Fruit fly (Drosophila melanogaster): ENCODE measurements around the gene Tango4.

The Tango4 gene

DNA sequence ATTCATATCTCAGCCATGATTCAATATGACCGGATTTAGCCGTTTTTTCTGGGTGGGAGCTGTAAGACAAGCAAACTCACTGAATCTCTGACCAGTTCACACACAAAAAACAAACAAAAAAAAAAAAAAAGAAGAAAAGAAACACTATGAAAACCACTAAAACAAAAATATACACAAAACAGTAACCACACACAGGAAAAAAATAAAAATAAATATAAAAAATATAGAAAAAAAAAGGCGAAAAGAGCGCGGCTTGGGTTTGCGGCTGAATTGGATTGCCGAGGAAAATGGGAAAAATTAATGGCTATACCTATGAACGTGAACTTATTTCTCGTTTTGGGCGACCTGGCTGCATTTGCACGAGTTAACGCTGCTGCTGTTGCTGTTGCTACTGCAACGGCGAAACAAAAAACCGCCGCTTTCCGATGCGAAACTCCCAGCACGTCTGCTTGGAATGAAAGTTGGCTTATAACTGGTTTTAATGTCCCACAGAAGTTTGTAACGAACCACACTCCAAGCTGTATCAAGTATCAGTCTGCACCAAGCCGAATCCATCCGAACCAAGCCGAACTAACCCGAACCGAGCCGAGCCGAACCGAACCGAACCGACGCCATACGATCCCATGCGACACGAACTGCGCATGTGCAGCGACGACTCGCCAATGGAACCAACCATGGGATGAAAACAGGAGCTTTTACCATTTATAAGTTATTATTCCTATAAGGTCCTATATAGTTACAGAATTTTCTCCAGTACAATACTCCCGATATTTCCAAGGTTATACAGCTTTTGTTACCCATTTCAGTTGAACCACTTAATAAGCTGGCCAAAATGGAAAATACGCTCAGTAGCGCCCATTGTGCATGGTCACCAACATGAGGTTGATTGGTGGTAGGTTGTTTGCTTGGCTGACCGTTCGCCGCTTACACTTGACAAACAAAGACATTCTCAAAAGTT is 17.2 kb upstream of the Tango4 start, which contains the start of gene fw (continued):
- no peak for TF ChIP-seq CG12104 (GFP tag; optimal IDR thresholded peaks at IDR 0.05)
- TF ChIP-seq croc (GFP tag; conservative IDR thresholded peaks at IDR 0.05), result no peak
- no peak for TF ChIP-seq maf-S (GFP tag; optimal IDR thresholded peaks at IDR 0.05)
- TF ChIP-seq Myb (GFP tag; optimal IDR thresholded peaks at IDR 0.05), result no peak

DNA sequence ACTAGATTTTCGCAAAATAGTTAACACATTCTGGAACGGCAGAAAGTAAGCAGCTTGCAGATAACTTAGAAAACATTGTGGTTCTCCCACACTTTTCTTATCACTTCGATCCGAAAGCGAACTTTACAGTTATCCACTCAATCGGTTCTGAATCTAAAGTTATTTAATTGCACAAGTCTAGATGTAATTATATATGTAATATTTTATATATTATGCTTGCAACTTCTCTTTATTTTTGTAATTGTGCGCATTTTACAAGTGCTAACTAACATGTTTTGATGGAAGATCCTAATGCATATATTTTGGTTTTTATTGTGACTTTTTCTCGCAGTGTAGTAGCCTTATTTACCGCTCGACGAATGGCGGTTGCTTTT is 16.5 kb upstream of the Tango4 start:
- TF ChIP-seq Hsf (GFP tag; optimal IDR thresholded peaks at IDR 0.05), result no peak
- no peak for TF ChIP-seq en (GFP tag; optimal IDR thresholded peaks at IDR 0.05)
- 0 out of 3 replicates have a peak, but pooled peaks have one; percentile 6 for TF ChIP-seq tgo (GFP tag; IDR thresholded peaks at IDR 0.05)
- TF ChIP-seq Sox100B (GFP tag; optimal IDR thresholded peaks at IDR 0.05), result peak; percentile 76
- no peak for TF ChIP-seq ase (GFP tag; IDR thresholded peaks at IDR 0.05)
- no peak for TF ChIP-seq Med (GFP tag)
- no peak for TF ChIP-seq repo (GFP tag; optimal IDR thresholded peaks at IDR 0.05)
- no peak for TF ChIP-seq CG7745 (tag; optimal IDR thresholded peaks at IDR 0.05)
- TF ChIP-seq CG11504 (tag; optimal IDR thresholded peaks at IDR 0.05), result peak; percentile 68
- no peak for TF ChIP-seq az2 (GFP tag; optimal IDR thresholded peaks at IDR 0.05)
- no peak for TF ChIP-seq CG2116 (GFP tag; optimal IDR thresholded peaks at IDR 0.05)
- TF ChIP-seq CG13296 (GFP tag; optimal IDR thresholded peaks at IDR 0.05), result peak; percentile 11
- no peak for TF ChIP-seq seq (GFP tag; IDR thresholded peaks at IDR 0.05)
- TF ChIP-seq CG8924 (tag; optimal IDR thresholded peaks at IDR 0.05), result peak; percentile 26
- no peak for TF ChIP-seq z (GFP tag; IDR thresholded peaks at IDR 0.05)
- no peak for TF ChIP-seq D (optimal IDR thresholded peaks at IDR 0.05)
- peak; percentile 10 for TF ChIP-seq D (GFP tag; optimal IDR thresholded peaks at IDR 0.05)
- TF ChIP-seq CG7372 (GFP tag; IDR thresholded peaks at IDR 0.05), result no peak
- no peak for TF ChIP-seq corto (GFP tag; optimal IDR thresholded peaks at IDR 0.05)
- TF ChIP-seq CG1647 (GFP tag; optimal IDR thresholded peaks at IDR 0.05), result no peak
- peak; percentile 15 for TF ChIP-seq Xbp1 (GFP tag; optimal IDR thresholded peaks at IDR 0.05)
- TF ChIP-seq B-H1 (GFP tag; IDR thresholded peaks at IDR 0.05), result 0 out of 3 replicates have a peak, but pooled peaks have one; percentile 8
- TF ChIP-seq tup (GFP tag; optimal IDR thresholded peaks at IDR 0.05), result no peak
- TF ChIP-seq bsh (GFP tag; optimal IDR thresholded peaks at IDR 0.05), result peak in 1 of 2 experiments; percentile 53
- TF ChIP-seq CG13624 (GFP tag; optimal IDR thresholded peaks at IDR 0.05), result no peak
- TF ChIP-seq CG8944 (GFP tag; optimal IDR thresholded peaks at IDR 0.05), result no peak
- TF ChIP-seq gce (GFP tag; IDR thresholded peaks at IDR 0.05), result no peak
- TF ChIP-seq nerfin-1 (tag; optimal IDR thresholded peaks at IDR 0.05), result no peak
- no peak for TF ChIP-seq crc (GFP tag; optimal IDR thresholded peaks at IDR 0.05)
- no peak for TF ChIP-seq btn (GFP tag; optimal IDR thresholded peaks at IDR 0.05)
- TF ChIP-seq CG11093 (GFP tag; IDR thresholded peaks at IDR 0.05), result no peak
- no peak for TF ChIP-seq CG42726 (GFP tag; IDR thresholded peaks at IDR 0.05; ENCODE audit: partially characterized antibody)
- TF ChIP-seq CG2678 (tag; optimal IDR thresholded peaks at IDR 0.05), result peak; percentile 61
- TF ChIP-seq chn (GFP tag; optimal IDR thresholded peaks at IDR 0.05), result no peak
- peak; percentile 58 for TF ChIP-seq CG9437 (GFP tag; optimal IDR thresholded peaks at IDR 0.05)
- TF ChIP-seq CG11560 (tag; IDR thresholded peaks at IDR 0.05), result no peak
- no peak for TF ChIP-seq Dp (GFP tag; optimal IDR thresholded peaks at IDR 0.05)
- TF ChIP-seq CG30020 (tag; optimal IDR thresholded peaks at IDR 0.05), result no peak
- peak; percentile 10 for TF ChIP-seq Ssrp (tag; optimal IDR thresholded peaks at IDR 0.05)
- TF ChIP-seq CG9727 (GFP tag; optimal IDR thresholded peaks at IDR 0.05), result peak; percentile 25
- no peak for TF ChIP-seq ken (GFP tag; IDR thresholded peaks at IDR 0.05)
- TF ChIP-seq dati (GFP tag; IDR thresholded peaks at IDR 0.05), result no peak
- TF ChIP-seq ftz-f1 (GFP tag; optimal IDR thresholded peaks at IDR 0.05), result no peak
- TF ChIP-seq CG30403 (GFP tag; optimal IDR thresholded peaks at IDR 0.05), result peak; percentile 57
- no peak for TF ChIP-seq vfl (GFP tag; optimal IDR thresholded peaks at IDR 0.05)

Data from whole organism, embryonic.